Worm (Caenorhabditis elegans) whole organism, L1 larva: ENCODE measurements around the gene sre-9.

ENCODE experiments used
- aly-2 ChIP-seq: fragments of 150-350 bp; optimal IDR thresholded peaks from 2 replicates; lab custom pipeline; 2014; ENCODE audit warnings: missing biosample characterization, missing genetic modification characterization
- dsc-1 ChIP-seq: sonication (generic microtip); optimal IDR thresholded peaks from 2 replicates; lab custom pipeline; 2016; ENCODE audit warnings: mild to moderate bottlenecking, missing genetic modification characterization, missing compliant biosample characterization

- TF ChIP-seq dsc-1 (tag; lab: Kevin White, UChicago) (no peak), aly-2 (tag; lab: Kevin White, UChicago) (no peak)
Measured at ce11 chrV:3929099-3929498, 34.3 kb downstream of the sre-9 start, which contains the start of gene srx-64.
